Worm (Caenorhabditis elegans) whole organism, mixed stage, embryonic: Measurements from ENCODE around the gene T28A8.4.

Experiments
- blmp-1 ChIP-seq: fragments of 150-350 bp; optimal IDR thresholded peaks from 2 replicates; lab custom pipeline; 2014; ENCODE audit warnings: missing biosample characterization, missing genetic modification characterization
- ceh-39 ChIP-seq: fragments of 150-350 bp; optimal IDR thresholded peaks from 2 replicates; lab custom pipeline; 2014; ENCODE audit warnings: missing biosample characterization, missing genetic modification characterization
- elt-1 ChIP-seq: sonication (generic microtip); optimal IDR thresholded peaks from 2 replicates; lab custom pipeline; 2017; ENCODE audit warnings: missing genetic modification characterization, mild to moderate bottlenecking, missing compliant biosample characterization, antibody characterized with exemption, moderate library complexity, borderline replicate concordance; ENCODE audit not compliant: insufficient read depth
- ham-2 ChIP-seq: fragments of 200-800 bp; sonication (Bioruptor generic); optimal IDR thresholded peaks from 2 replicates; lab custom pipeline; 2018; ENCODE audit warnings: mild to moderate bottlenecking, missing genetic modification characterization, missing compliant biosample characterization
- mep-1 ChIP-seq: fragments of 150-350 bp; optimal IDR thresholded peaks from 2 replicates; lab custom pipeline; 2017; ENCODE audit warnings: missing biosample characterization, missing genetic modification reagents, missing genetic modification characterization, inconsistent platforms
- nhr-237 ChIP-seq: fragments of 150-350 bp; optimal IDR thresholded peaks from 2 replicates; lab custom pipeline; 2014; ENCODE audit warnings: missing biosample characterization, missing genetic modification characterization
- snpc-4 ChIP-seq: fragments of 150-350 bp; optimal IDR thresholded peaks from 2 replicates; lab custom pipeline; 2014; ENCODE audit warnings: missing biosample characterization, missing genetic modification characterization
- unc-39 ChIP-seq: fragments of 150-350 bp; optimal IDR thresholded peaks from 2 replicates; lab custom pipeline; 2014; ENCODE audit warnings: missing biosample characterization, missing genetic modification characterization
- unc-62 ChIP-seq: fragments of 150-350 bp; optimal IDR thresholded peaks from 2 replicates; lab custom pipeline; 2014; ENCODE audit warnings: missing biosample characterization, missing genetic modification reagents, missing genetic modification characterization
- zip-8 ChIP-seq: fragments of 150-350 bp; optimal IDR thresholded peaks from 2 replicates; lab custom pipeline; 2014; ENCODE audit warnings: missing biosample characterization, missing genetic modification characterization
- ztf-11 ChIP-seq: fragments of 150-350 bp; optimal IDR thresholded peaks from 2 replicates; lab custom pipeline; 2014; ENCODE audit warnings: missing biosample characterization, missing genetic modification characterization

- TF ChIP-seq elt-1 (tag; lab: Kevin White, UChicago) (no peak), ztf-11 (tag; lab: Kevin White, UChicago) (no peak), snpc-4 (no peak), nhr-237 (tag; lab: Kevin White, UChicago) (no peak), blmp-1 (tag; lab: Kevin White, UChicago) (no peak), unc-62 (GFP tag; lab: Kevin White, UChicago) (no peak), mep-1 (no peak), ham-2 (no peak), unc-39 (tag; lab: Kevin White, UChicago) (no peak), zip-8 (no peak), ceh-39 (no peak)
Observed at ce11 chrIII:13546537-13546936, 43.1 kb downstream of the T28A8.4 start, which contains the start of gene Y76A2B.4.
